Worm (Caenorhabditis elegans) whole organism, young adult: ENCODE measurements around the gene phat-6.
A peak's percentile ranks its signal among the peaks of the same experiment; 100 is the strongest.

Experiments used
- B0261.1 ChIP-seq: sonication (generic microtip); optimal IDR thresholded peaks from 2 replicates; lab custom pipeline; 2016; ENCODE audit warnings: mild to moderate bottlenecking, missing genetic modification characterization, moderate library complexity, missing compliant biosample characterization
- C17E4.6 ChIP-seq: fragments of 200-800 bp; sonication (Bioruptor generic); IDR thresholded peaks from 2 replicates; pipeline ENCODE4 v1.3.6; 2022; ENCODE audit warnings: missing genetic modification reagents, missing genetic modification characterization, missing compliant biosample characterization
- D2030.7 ChIP-seq: fragments of 200-800 bp; sonication (Bioruptor generic); IDR thresholded peaks from 2 replicates; pipeline ENCODE4 v1.3.6; 2022; ENCODE audit warnings: missing genetic modification reagents, missing genetic modification characterization, missing compliant biosample characterization
- F22D6.2 ChIP-seq: sonication (generic microtip); optimal IDR thresholded peaks from 2 replicates; lab custom pipeline; 2016; ENCODE audit warnings: mild to moderate bottlenecking, missing genetic modification characterization, missing compliant biosample characterization
- F39B2.1 ChIP-seq: fragments of 200-800 bp; sonication (Bioruptor generic); IDR thresholded peaks from 2 replicates; pipeline ENCODE4 v1.3.6; 2022; ENCODE audit warnings: missing genetic modification reagents, missing genetic modification characterization, missing compliant biosample characterization
- F49E8.2 ChIP-seq: sonication (generic microtip); optimal IDR thresholded peaks from 3 replicates; lab custom pipeline; 2017; ENCODE audit warnings: missing genetic modification characterization, mild to moderate bottlenecking, missing compliant biosample characterization, antibody characterized with exemption, moderate library complexity; ENCODE audit not compliant: insufficient read depth
- ZK185.1 ChIP-seq: sonication (generic microtip); optimal IDR thresholded peaks from 2 replicates; lab custom pipeline; 2016; ENCODE audit warnings: mild to moderate bottlenecking, missing genetic modification characterization, missing compliant biosample characterization; ENCODE audit not compliant: poor library complexity, severe bottlenecking
- attf-5 ChIP-seq: fragments of 200-800 bp; sonication (Bioruptor generic); optimal IDR thresholded peaks from 2 replicates; lab custom pipeline; 2018; ENCODE audit warnings: mild to moderate bottlenecking, missing genetic modification characterization, missing compliant biosample characterization
- attf-6 ChIP-seq: fragments of 200-800 bp; sonication (Bioruptor generic); IDR thresholded peaks from 2 replicates; pipeline ENCODE4 v1.3.6; 2022; ENCODE audit warnings: missing genetic modification reagents, missing genetic modification characterization, missing compliant biosample characterization
- bed-1 ChIP-seq: fragments of 200-800 bp; sonication (Bioruptor generic); IDR thresholded peaks from 2 replicates; pipeline ENCODE4 v1.3.6; 2022; ENCODE audit warnings: missing genetic modification reagents, missing genetic modification characterization, missing compliant biosample characterization
- cebp-1 ChIP-seq, 2 experiments: fragments of 200-800 bp in 1 of 2; sonication (Bioruptor generic) in 1 of 2; sonication (generic microtip) in 1 of 2; IDR thresholded peaks in 1 of 2; optimal IDR thresholded peaks in 1 of 2; 2 replicates each; pipeline versions ENCODE4 v1.3.6 to Lab custom; 2017 to 2022; ENCODE audit warnings: missing compliant biosample characterization in 2 of 2, missing genetic modification characterization in 2 of 2, mild to moderate bottlenecking in 1 of 2, missing genetic modification reagents in 1 of 2, moderate library complexity in 1 of 2
- cebp-2 ChIP-seq: fragments of 200-800 bp; sonication (Bioruptor generic); IDR thresholded peaks from 2 replicates; pipeline ENCODE4 v1.3.6; 2022; ENCODE audit warnings: missing genetic modification characterization, missing compliant biosample characterization
- ceh-100 ChIP-seq: fragments of 200-800 bp; sonication (Bioruptor generic); IDR thresholded peaks from 2 replicates; pipeline ENCODE4 v1.3.6; 2022; ENCODE audit warnings: missing genetic modification reagents, missing genetic modification characterization, missing compliant biosample characterization
- ceh-27 ChIP-seq: fragments of 200-800 bp; sonication (Bioruptor generic); optimal IDR thresholded peaks from 2 replicates; lab custom pipeline; 2018; ENCODE audit warnings: mild to moderate bottlenecking, missing genetic modification characterization, moderate library complexity, missing compliant biosample characterization
- ceh-91 ChIP-seq: fragments of 200-800 bp; sonication (Bioruptor generic); IDR thresholded peaks from 2 replicates; pipeline ENCODE4 v1.3.6; 2022; ENCODE audit warnings: missing genetic modification reagents, missing genetic modification characterization, missing compliant biosample characterization
- die-1 ChIP-seq: sonication (generic microtip); optimal IDR thresholded peaks from 2 replicates; lab custom pipeline; 2016; ENCODE audit warnings: missing genotype, mild to moderate bottlenecking, missing genetic modification characterization, missing compliant biosample characterization
- efl-1 ChIP-seq: fragments of 150-350 bp; optimal IDR thresholded peaks from 2 replicates; lab custom pipeline; 2014; ENCODE audit warnings: missing biosample characterization, missing genetic modification reagents, missing genetic modification characterization
- egrh-3 ChIP-seq: fragments of 200-800 bp; sonication (Bioruptor generic); IDR thresholded peaks from 2 replicates; pipeline ENCODE4 v1.3.6; 2022; ENCODE audit warnings: missing genetic modification reagents, missing genetic modification characterization, missing compliant biosample characterization
- ekl-4 ChIP-seq: fragments of 200-800 bp; sonication (Bioruptor generic); IDR thresholded peaks from 2 replicates; pipeline ENCODE4 v1.3.6; 2022; ENCODE audit warnings: missing genetic modification reagents, missing genetic modification characterization, missing compliant biosample characterization
- ets-4 ChIP-seq: fragments of 200-800 bp; sonication (Bioruptor generic); optimal IDR thresholded peaks from 2 replicates; lab custom pipeline; 2018; ENCODE audit warnings: mild to moderate bottlenecking, missing genetic modification characterization, missing compliant biosample characterization
- hlh-12 ChIP-seq: sonication (generic microtip); optimal IDR thresholded peaks from 2 replicates; lab custom pipeline; 2016; ENCODE audit warnings: missing genetic modification characterization, missing compliant biosample characterization
- hsf-1 ChIP-seq: fragments of 200-800 bp; sonication (Bioruptor generic); IDR thresholded peaks from 2 replicates; pipeline ENCODE4 v1.3.6; 2022; ENCODE audit warnings: missing genetic modification reagents, missing genetic modification characterization, missing compliant biosample characterization
- lin-40 ChIP-seq: sonication (generic microtip); optimal IDR thresholded peaks from 2 replicates; lab custom pipeline; 2016; ENCODE audit warnings: missing genetic modification characterization, mild to moderate bottlenecking, missing compliant biosample characterization, missing genotype, missing genetic modification reagents
- madf-3 ChIP-seq: fragments of 200-800 bp; sonication (Bioruptor generic); IDR thresholded peaks from 2 replicates; pipeline ENCODE4 v1.3.6; 2022; ENCODE audit warnings: missing genetic modification reagents, missing genetic modification characterization, missing compliant biosample characterization
- mxl-1 ChIP-seq: sonication (generic microtip); optimal IDR thresholded peaks from 2 replicates; lab custom pipeline; 2016; ENCODE audit warnings: missing genetic modification characterization, missing compliant biosample characterization
- nhr-120 ChIP-seq: fragments of 200-800 bp; sonication (Bioruptor generic); IDR thresholded peaks from 2 replicates; pipeline ENCODE4 v1.3.6; 2022; ENCODE audit warnings: missing genetic modification characterization, missing compliant biosample characterization
- repo-1 ChIP-seq: sonication (generic microtip); optimal IDR thresholded peaks from 2 replicates; lab custom pipeline; 2017; ENCODE audit warnings: mild to moderate bottlenecking, missing genetic modification characterization, missing compliant biosample characterization
- rpc-1 ChIP-seq, 2 experiments: fragments of 150-350 bp in 1 of 2; sonication (generic microtip) in 1 of 2; optimal IDR thresholded peaks; 2 replicates each; lab custom pipeline; 2014 to 2018; ENCODE audit warnings: missing biosample characterization in 1 of 2, missing genetic modification characterization in 1 of 2, missing genetic modification reagents in 1 of 2, missing genotype in 1 of 2
- snpc-1.1 ChIP-seq: sonication (generic microtip); optimal IDR thresholded peaks from 2 replicates; lab custom pipeline; 2017; ENCODE audit warnings: missing genetic modification characterization, mild to moderate bottlenecking, missing compliant biosample characterization, antibody characterized with exemption, moderate library complexity, missing genotype, missing genetic modification reagents; ENCODE audit not compliant: insufficient read depth
- snpc-1.3 ChIP-seq: sonication (generic microtip); optimal IDR thresholded peaks from 2 replicates; lab custom pipeline; 2017; ENCODE audit warnings: missing genetic modification characterization, mild to moderate bottlenecking, missing compliant biosample characterization, antibody characterized with exemption, moderate library complexity, missing genotype, missing genetic modification reagents; ENCODE audit not compliant: insufficient read depth
- snpc-4 ChIP-seq, 5 experiments: fragments of 150-350 bp in 1 of 5; sonication (generic microtip) in 4 of 5; optimal IDR thresholded peaks; 2 replicates each; lab custom pipeline; 2014 to 2018; ENCODE audit warnings: missing genetic modification characterization in 5 of 5, missing biosample characterization in 3 of 5, antibody characterized with exemption in 2 of 5, mild to moderate bottlenecking in 2 of 5, missing compliant biosample characterization in 2 of 5, missing genotype in 2 of 5, moderate library complexity in 2 of 5, missing genetic modification reagents in 1 of 5
- tbx-9 ChIP-seq: sonication (generic microtip); optimal IDR thresholded peaks from 2 replicates; lab custom pipeline; 2016; ENCODE audit warnings: borderline replicate concordance, missing genetic modification characterization, inconsistent platforms, missing compliant biosample characterization
- zim-3 ChIP-seq: sonication (generic microtip); optimal IDR thresholded peaks from 2 replicates; lab custom pipeline; 2017; ENCODE audit warnings: mild to moderate bottlenecking, missing genetic modification characterization, moderate library complexity, missing compliant biosample characterization
- ztf-25 ChIP-seq: fragments of 200-800 bp; sonication (Bioruptor generic); IDR thresholded peaks from 2 replicates; pipeline ENCODE4 v1.3.6; 2022; ENCODE audit warnings: missing genetic modification reagents, missing genetic modification characterization, missing compliant biosample characterization
- ztf-3 ChIP-seq: fragments of 200-800 bp; sonication (Bioruptor generic); optimal IDR thresholded peaks from 2 replicates; lab custom pipeline; 2018; ENCODE audit warnings: mild to moderate bottlenecking, missing genetic modification characterization, missing compliant biosample characterization

phat-6 gene

ce11 chrX:15173303-15173904, 20.8 kb downstream of the phat-6 start, which contains the start of gene ucr-2.2 (continued):
- TF ChIP-seq ekl-4 (GFP tag; lab: Robert Waterston, UW) (no peak), ztf-25 (GFP tag; lab: Robert Waterston, UW) (no peak), attf-6 (GFP tag; lab: Robert Waterston, UW) (no peak), mxl-1 (tag; lab: Kevin White, UChicago) (no peak), snpc-1.3 (tag; lab: Kevin White, UChicago) (no peak), hsf-1 (GFP tag; lab: Robert Waterston, UW) (no peak), tbx-9 (tag; lab: Kevin White, UChicago) (no peak), egrh-3 (no peak), ets-4 (no peak), rpc-1 (optimal IDR thresholded peaks at IDR 0.05; lab: Kevin White, UChicago) (no peak), rpc-1 (tag; optimal IDR thresholded peaks at IDR 0.05; lab: Kevin White, UChicago) (no peak), snpc-1.1 (tag; lab: Kevin White, UChicago) (no peak), ceh-27 (peak; percentile 65), ceh-100 (no peak), efl-1 (GFP tag; lab: Kevin White, UChicago) (no peak), F49E8.2 (tag; lab: Kevin White, UChicago) (no peak), madf-3 (0 out of 2 replicates have a peak, but pooled peaks have one; percentile 25), cebp-1 (GFP tag; IDR thresholded peaks at IDR 0.05; lab: Robert Waterston, UW) (peak; percentile 44; the same call in 1 of the 2 replicates), cebp-1 (tag; optimal IDR thresholded peaks at IDR 0.05; lab: Kevin White, UChicago) (peak; percentile 82), lin-40 (tag; lab: Kevin White, UChicago) (peak; percentile 87), D2030.7 (GFP tag; lab: Robert Waterston, UW) (no peak), hlh-12 (tag; lab: Kevin White, UChicago) (no peak), die-1 (tag; lab: Kevin White, UChicago) (no peak), attf-5 (GFP tag; lab: Kevin White, UChicago) (peak; percentile 83), ztf-3 (GFP tag; lab: Kevin White, UChicago) (no peak), ceh-91 (no peak), bed-1 (GFP tag; lab: Robert Waterston, UW) (no peak), nhr-120 (GFP tag; lab: Robert Waterston, UW) (no peak), C17E4.6 (GFP tag; lab: Robert Waterston, UW) (no peak), B0261.1 (tag; lab: Kevin White, UChicago) (peak; percentile 21), repo-1 (tag; lab: Kevin White, UChicago) (peak; percentile 31), F39B2.1 (no peak), cebp-2 (GFP tag; lab: Robert Waterston, UW) (no peak), ZK185.1 (tag; lab: Kevin White, UChicago) (peak; percentile 83), zim-3 (no peak)

DNA sequence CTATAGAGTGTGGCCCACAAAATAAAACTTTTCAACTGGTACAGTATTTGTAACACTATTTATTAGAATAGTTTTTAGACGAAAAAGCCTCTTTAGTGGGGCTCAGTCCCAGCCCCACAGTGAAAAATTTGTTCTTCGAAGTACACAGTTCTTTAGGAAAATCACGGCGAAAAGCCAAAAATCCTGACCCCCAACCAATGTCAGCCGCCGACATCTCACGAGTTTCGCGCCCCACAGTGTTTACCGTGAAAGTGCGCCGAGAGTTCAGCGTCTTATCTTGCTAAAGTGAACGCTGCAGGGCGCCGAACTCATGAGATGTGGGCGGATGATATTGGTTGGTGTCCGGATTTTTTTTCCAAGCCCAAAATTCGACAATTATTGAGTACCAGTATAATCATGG, 23.2 kb downstream of the phat-6 start:
- no peak for TF ChIP-seq F22D6.2
- no peak for TF ChIP-seq snpc-4 (GFP tag; optimal IDR thresholded peaks at IDR 0.05; lab: Kevin White, UChicago)
- TF ChIP-seq snpc-4 (tag; optimal IDR thresholded peaks at IDR 0.05; lab: Kevin White, UChicago) = peak; percentile 39 to 93 (median 72)
